Fruit fly (Drosophila melanogaster): ENCODE measurements around the gene Cad86C.

Cad86C gene

DNA sequence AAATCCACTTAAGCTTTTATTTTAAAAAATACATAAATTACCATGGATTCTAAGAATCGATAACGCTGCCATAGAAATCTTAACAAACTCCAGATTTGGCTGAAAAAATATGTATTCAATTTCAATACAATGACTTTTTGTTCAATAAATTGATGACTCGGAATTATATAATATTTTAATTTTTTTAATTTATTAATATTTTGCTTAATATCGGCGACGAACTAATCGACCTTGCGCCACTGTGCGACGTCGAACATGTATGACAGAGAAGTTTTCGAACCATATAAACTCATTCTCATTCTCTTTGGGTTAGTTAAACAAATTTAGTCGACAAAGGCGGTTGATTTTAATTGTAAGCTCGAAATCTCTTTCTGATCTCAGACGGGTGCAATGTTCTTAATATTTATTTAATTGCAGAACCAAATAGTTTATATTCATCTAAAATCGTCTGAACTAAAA, 22.7 kb downstream of the Cad86C start, which contains the start of gene CG42394 (continued):
- peak; percentile 98 for TF ChIP-seq gem (tag; optimal IDR thresholded peaks at IDR 0.05)
- TF ChIP-seq kah (GFP tag; optimal IDR thresholded peaks at IDR 0.05): peak; percentile 89
- peak; percentile 90 for TF ChIP-seq scrt (GFP tag; optimal IDR thresholded peaks at IDR 0.05)
- TF ChIP-seq CG9609 (GFP tag; optimal IDR thresholded peaks at IDR 0.05): peak; percentile 41
- TF ChIP-seq h (optimal IDR thresholded peaks at IDR 0.05): no peak
- peak; percentile 97 for TF ChIP-seq CG10147 (GFP tag; optimal IDR thresholded peaks at IDR 0.05)
- no peak for TF ChIP-seq CG18011 (GFP tag; optimal IDR thresholded peaks at IDR 0.05)
- TF ChIP-seq Hr78 (GFP tag; optimal IDR thresholded peaks at IDR 0.05): peak in 1 of 2 experiments; percentile 85
- peak; percentile 75 for TF ChIP-seq CG12071 (GFP tag; optimal IDR thresholded peaks at IDR 0.05)
- TF ChIP-seq Eip74EF (GFP tag; optimal IDR thresholded peaks at IDR 0.05): peak in 1 of 2 experiments; percentile 94
- TF ChIP-seq usp (GFP tag; optimal IDR thresholded peaks at IDR 0.05): no peak
- peak; percentile 87 for TF ChIP-seq org-1 (GFP tag; optimal IDR thresholded peaks at IDR 0.05)
- peak in 1 of 2 experiments; percentile 67 for TF ChIP-seq eve (GFP tag; optimal IDR thresholded peaks at IDR 0.05)
- peak; percentile 91 for TF ChIP-seq lbe (GFP tag; optimal IDR thresholded peaks at IDR 0.05)
- peak; percentile 80 for TF ChIP-seq Camta (GFP tag; optimal IDR thresholded peaks at IDR 0.05)
- TF ChIP-seq CG10979 (tag; optimal IDR thresholded peaks at IDR 0.05): peak; percentile 98
- TF ChIP-seq Stat92E (GFP tag; optimal IDR thresholded peaks at IDR 0.05): peak in 1 of 3 experiments; percentile 83
- peak; percentile 56 to 75 for TF ChIP-seq chif (GFP tag; optimal IDR thresholded peaks at IDR 0.05)
- no peak for TF ChIP-seq BEAF-32 (GFP tag; optimal IDR thresholded peaks at IDR 0.05)
- no peak for TF ChIP-seq yki (optimal IDR thresholded peaks at IDR 0.05)
- TF ChIP-seq zf30C (GFP tag; optimal IDR thresholded peaks at IDR 0.05): peak; percentile 2
- TF ChIP-seq nom (GFP tag; optimal IDR thresholded peaks at IDR 0.05): peak; percentile 78
- peak; percentile 98 for TF ChIP-seq CG3281 (GFP tag; optimal IDR thresholded peaks at IDR 0.05)
- peak; percentile 72 for TF ChIP-seq aop (GFP tag; IDR thresholded peaks at IDR 0.05)
- TF ChIP-seq CG14710 (tag; optimal IDR thresholded peaks at IDR 0.05): peak; percentile 97
- peak; percentile 91 for TF ChIP-seq ase (GFP tag; IDR thresholded peaks at IDR 0.05)
- TF ChIP-seq klu (GFP tag; IDR thresholded peaks at IDR 0.05): no peak
- peak; percentile 95 for TF ChIP-seq Ada2b (GFP tag; IDR thresholded peaks at IDR 0.05)
- peak; percentile 90 for TF ChIP-seq ac (GFP tag; optimal IDR thresholded peaks at IDR 0.05)
- peak; percentile 90 for TF ChIP-seq CG1024 (GFP tag; IDR thresholded peaks at IDR 0.05)
- peak; percentile 85 for TF ChIP-seq CG4730 (GFP tag; IDR thresholded peaks at IDR 0.05)
- TF ChIP-seq CG6272 (GFP tag; IDR thresholded peaks at IDR 0.05): peak; percentile 88
- TF ChIP-seq Hr51 (GFP tag; optimal IDR thresholded peaks at IDR 0.05): peak; percentile 77 to 96
- TF ChIP-seq Hr39 (optimal IDR thresholded peaks at IDR 0.05): no peak
- peak; percentile 93 for TF ChIP-seq CG4820 (GFP tag; optimal IDR thresholded peaks at IDR 0.05)
- TF ChIP-seq jing (GFP tag; optimal IDR thresholded peaks at IDR 0.05): peak; percentile 73
- peak; percentile 94 for TF ChIP-seq NfI (GFP tag; optimal IDR thresholded peaks at IDR 0.05)
- TF ChIP-seq CG2875 (GFP tag; optimal IDR thresholded peaks at IDR 0.05): peak; percentile 95
- peak; percentile 94 for TF ChIP-seq Sox102F (GFP tag; optimal IDR thresholded peaks at IDR 0.05)
- TF ChIP-seq nmo (GFP tag; optimal IDR thresholded peaks at IDR 0.05): peak; percentile 98
- peak; percentile 95 for TF ChIP-seq cwo (GFP tag; optimal IDR thresholded peaks at IDR 0.05)
- TF ChIP-seq CG15601 (tag; optimal IDR thresholded peaks at IDR 0.05): peak; percentile 93
- TF ChIP-seq Bdp1 (GFP tag; optimal IDR thresholded peaks at IDR 0.05): peak; percentile 64
- TF ChIP-seq ab (GFP tag; optimal IDR thresholded peaks at IDR 0.05): no peak
- 0 out of 2 replicates have a peak, but pooled peaks have one; percentile 18 for TF ChIP-seq unc-4 (GFP tag; IDR thresholded peaks at IDR 0.05; ENCODE audit: partially characterized antibody)
- peak; percentile 39; the same call in 1 of the 2 replicates for TF ChIP-seq CG43689 (GFP tag; IDR thresholded peaks at IDR 0.05)
- TF ChIP-seq CG4282 (GFP tag; optimal IDR thresholded peaks at IDR 0.05): no peak
- peak; percentile 96 for TF ChIP-seq Blimp-1 (GFP tag; optimal IDR thresholded peaks at IDR 0.05)
- TF ChIP-seq sug (tag; optimal IDR thresholded peaks at IDR 0.05): no peak
- peak; percentile 87 for TF ChIP-seq Hr3 (GFP tag; optimal IDR thresholded peaks at IDR 0.05)
